Worm (Caenorhabditis elegans): ENCODE measurements around the gene dpm-3.

Gene dpm-3

ce11 chrIV:12382864-12383263, 8.5 kb upstream of the dpm-3 start, which contains the start of gene thn-2:
TSS of gene thn-2 (plus strand) at chrIV:12383170.
- TF ChIP-seq ces-1 (GFP tag; optimal IDR thresholded peaks at IDR 0.05) (no peak), dmd-6 (GFP tag; IDR thresholded peaks at IDR 0.05) (peak; percentile 60), sdz-12 (GFP tag; optimal IDR thresholded peaks at IDR 0.05) (no peak), madf-9 (GFP tag; conservative IDR thresholded peaks at IDR 0.05) (no peak)

ce11 chrIV:12385061-12385460, 6.3 kb upstream of the dpm-3 start, which contains the start of gene F28D1.6:
TSS of gene F28D1.6 (minus strand) at chrIV:12385161.
- TF ChIP-seq ceh-82 (tag; optimal IDR thresholded peaks at IDR 0.05) (no peak), set-16 (GFP tag; IDR thresholded peaks at IDR 0.05) (0 out of 2 replicates have a peak, but pooled peaks have one; percentile 6)

DNA sequence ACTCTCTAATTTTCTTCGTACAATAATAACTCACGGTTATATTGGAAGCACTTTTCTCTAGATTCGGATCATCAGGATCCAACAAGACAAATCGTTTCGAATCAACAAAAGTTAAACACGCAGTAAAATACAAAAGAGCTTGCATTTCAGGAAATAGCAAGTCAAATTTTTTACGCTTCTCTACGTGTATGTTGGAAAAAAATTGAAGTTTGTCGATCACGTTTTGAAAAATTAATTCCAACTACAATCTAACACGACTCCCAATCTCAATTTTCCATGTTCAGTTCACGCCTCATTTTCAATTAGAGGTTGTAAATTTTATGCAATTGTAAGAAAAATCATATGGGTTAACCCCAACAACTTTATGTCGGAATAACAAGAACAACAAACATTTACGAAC, 1.4 kb upstream of the dpm-3 start, which contains the start of gene spe-45:
Gene spe-45, minus strand, starts transcription at position 145 of the 400 bp plus-strand sequence.
- 0 out of 2 replicates have a peak, but pooled peaks have one; percentile 20 for TF ChIP-seq tra-1 (GFP tag; IDR thresholded peaks at IDR 0.05)
- no peak for TF ChIP-seq vab-7 (GFP tag; IDR thresholded peaks at IDR 0.05)
- no peak for TF ChIP-seq ceh-20 (GFP tag; IDR thresholded peaks at IDR 0.05)
- TF ChIP-seq ceh-62 (tag; optimal IDR thresholded peaks at IDR 0.05): no peak
- peak; percentile 46; the same call in 1 of the 2 replicates for TF ChIP-seq lin-38 (GFP tag; IDR thresholded peaks at IDR 0.05)
- no peak for TF ChIP-seq egl-43 (GFP tag; IDR thresholded peaks at IDR 0.05)
- TF ChIP-seq hif-1 (tag; optimal IDR thresholded peaks at IDR 0.05): no peak
- 0 out of 2 replicates have a peak, but pooled peaks have one; percentile 9 for TF ChIP-seq ctbp-1 (GFP tag; IDR thresholded peaks at IDR 0.05)
- peak; percentile 76; the same call in 1 of the 2 replicates for TF ChIP-seq snpc-1.2 (GFP tag; IDR thresholded peaks at IDR 0.05)
- TF ChIP-seq mes-2 (tag; optimal IDR thresholded peaks at IDR 0.05; ENCODE audit: poor library complexity, severe bottlenecking): no peak
- TF ChIP-seq F49E8.2 (tag; optimal IDR thresholded peaks at IDR 0.05; ENCODE audit: borderline replicate concordance): peak; percentile 74
- peak in 1 of 2 experiments; percentile 23 for TF ChIP-seq unc-62 (GFP tag; optimal IDR thresholded peaks at IDR 0.05 in 1 of 2)
- no peak for TF ChIP-seq unc-62 (tag; optimal IDR thresholded peaks at IDR 0.05)

DNA sequence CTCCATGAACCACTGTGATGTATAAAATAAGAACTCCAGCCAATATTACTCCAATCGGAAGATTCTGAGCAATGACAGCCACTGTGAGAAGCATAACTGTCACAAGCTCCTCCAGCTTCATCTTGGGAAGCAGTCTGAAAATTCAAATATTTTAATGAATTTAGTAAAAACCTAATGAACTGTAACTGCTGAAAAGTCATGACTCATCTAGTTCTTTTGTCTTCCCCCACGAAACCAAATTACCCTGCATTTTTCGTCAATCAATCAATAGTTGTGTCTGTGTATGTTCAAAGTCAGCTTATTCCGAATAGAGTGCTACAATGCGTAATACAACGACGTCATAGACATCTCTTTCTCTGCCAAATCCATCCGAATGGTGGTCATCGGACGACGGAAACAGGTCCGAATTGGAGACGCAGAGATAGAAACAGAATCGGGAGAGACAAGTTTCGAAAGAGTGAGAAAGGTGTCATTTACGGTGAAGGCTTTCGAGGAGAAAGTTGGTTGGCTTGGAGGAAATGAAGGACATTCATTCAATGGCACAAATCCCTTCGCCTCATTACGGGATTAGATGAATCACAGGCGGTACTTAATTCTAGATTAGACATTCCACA, 5.4 kb downstream of the dpm-3 start:
- TF ChIP-seq dpl-1 (GFP tag; optimal IDR thresholded peaks at IDR 0.05) (peak; percentile 13), hlh-30 (tag; optimal IDR thresholded peaks at IDR 0.05; ENCODE audit: insufficient read depth) (peak; percentile 59), unc-62 (GFP tag; optimal IDR thresholded peaks at IDR 0.05 in 1 of 2) (peak in 1 of 2 experiments; percentile 57), unc-62 (tag; optimal IDR thresholded peaks at IDR 0.05) (no peak), nhr-48 (tag; optimal IDR thresholded peaks at IDR 0.05) (peak; percentile 46), mxl-3 (GFP tag; optimal IDR thresholded peaks at IDR 0.05) (peak; percentile 44), nhr-28 (tag; optimal IDR thresholded peaks at IDR 0.05) (peak; percentile 48), rbr-2 (tag; optimal IDR thresholded peaks at IDR 0.05) (no peak), aha-1 (tag) (peak; percentile 81), lsy-2 (tag; optimal IDR thresholded peaks at IDR 0.05) (peak in 1 of 2 experiments; percentile 51), hlh-11 (tag; optimal IDR thresholded peaks at IDR 0.05) (peak; percentile 52), nhr-25 (tag; optimal IDR thresholded peaks at IDR 0.05; ENCODE audit: borderline replicate concordance, insufficient read depth) (peak; percentile 8), nhr-102 (tag; optimal IDR thresholded peaks at IDR 0.05) (no peak), lin-38 (GFP tag; IDR thresholded peaks at IDR 0.05) (no peak)

DNA sequence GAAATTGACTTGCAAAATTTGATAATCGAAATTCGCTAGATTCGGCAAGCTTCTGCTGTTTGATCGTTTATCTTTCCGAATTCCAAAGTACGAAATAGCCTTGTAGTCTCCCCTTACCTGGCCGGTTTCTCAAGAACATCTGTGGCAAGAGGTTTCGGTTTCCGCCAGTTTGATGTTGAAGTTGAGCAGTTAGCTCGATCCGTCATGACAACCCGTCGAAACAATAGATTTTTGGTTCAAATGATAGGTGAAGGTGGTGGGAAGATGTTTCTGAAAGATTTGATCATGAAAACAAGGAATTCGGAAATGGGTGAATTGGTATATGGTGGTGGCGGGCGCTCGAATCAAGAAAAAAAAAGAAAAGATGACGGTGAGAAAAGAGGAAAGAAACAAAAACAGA, 7.0 kb downstream of the dpm-3 start, which contains the start of gene acs-20:
Gene acs-20, minus strand, starts transcription at position 270 of the 400 bp plus-strand sequence.
- TF ChIP-seq zip-2 (tag; optimal IDR thresholded peaks at IDR 0.05) (no peak), unc-62 (GFP tag; optimal IDR thresholded peaks at IDR 0.05 in 1 of 2) (peak in 1 of 2 experiments; percentile 76), unc-62 (tag; optimal IDR thresholded peaks at IDR 0.05) (no peak), ama-1 (optimal IDR thresholded peaks at IDR 0.05) (peak; percentile 1), F26F4.8 (GFP tag; conservative IDR thresholded peaks at IDR 0.05) (no peak), daf-12 (tag; optimal IDR thresholded peaks at IDR 0.05) (no peak)

Data from whole organism, L4 larva.